Worm (Caenorhabditis elegans) whole organism, young adult: ENCODE data around the gene srj-25.

ENCODE experiments used
- F10E7.11 ChIP-seq: sonication (generic microtip); optimal IDR thresholded peaks from 2 replicates; lab custom pipeline; 2017; ENCODE audit warnings: mild to moderate bottlenecking, missing genetic modification characterization, moderate library complexity, missing compliant biosample characterization
- F33H1.4 ChIP-seq: fragments of 200-800 bp; sonication (Bioruptor generic); IDR thresholded peaks from 2 replicates; pipeline ENCODE4 v1.3.6; 2022; ENCODE audit warnings: missing genetic modification reagents, missing genetic modification characterization, missing compliant biosample characterization
- T07F8.4 ChIP-seq: sonication (generic microtip); optimal IDR thresholded peaks from 2 replicates; lab custom pipeline; 2016; ENCODE audit warnings: mild to moderate bottlenecking, missing genetic modification characterization, moderate library complexity, missing compliant biosample characterization
- Y79H2A.3 ChIP-seq: fragments of 200-800 bp; sonication (Bioruptor generic); conservative IDR thresholded peaks from 2 replicates; pipeline ENCODE4 v1.3.6; 2022; ENCODE audit warnings: missing genetic modification reagents, missing genetic modification characterization, missing compliant biosample characterization
- aptf-2 ChIP-seq: fragments of 200-800 bp; sonication (Bioruptor generic); conservative IDR thresholded peaks from 2 replicates; pipeline ENCODE4 v1.3.6; 2022; ENCODE audit warnings: missing genetic modification reagents, missing genetic modification characterization, missing compliant biosample characterization
- ceh-79 ChIP-seq: sonication (generic microtip); optimal IDR thresholded peaks from 2 replicates; lab custom pipeline; 2017; ENCODE audit warnings: mild to moderate bottlenecking, missing genetic modification characterization, missing compliant biosample characterization
- dpl-1 ChIP-seq: fragments of 150-350 bp; optimal IDR thresholded peaks from 2 replicates; lab custom pipeline; 2014; ENCODE audit warnings: missing biosample characterization, missing genetic modification reagents, missing genetic modification characterization
- hrde-1 ChIP-seq: sonication (generic microtip); optimal IDR thresholded peaks from 2 replicates; lab custom pipeline; 2016; ENCODE audit warnings: missing genetic modification characterization, mild to moderate bottlenecking, missing compliant biosample characterization, moderate library complexity, missing genotype, missing genetic modification reagents, borderline replicate concordance
- let-526 ChIP-seq: fragments of 200-800 bp; sonication (Bioruptor generic); IDR thresholded peaks from 2 replicates; pipeline ENCODE4 v1.3.6; 2022; ENCODE audit warnings: missing genetic modification reagents, missing genetic modification characterization, missing compliant biosample characterization
- lin-35 ChIP-seq, 3 experiments: fragments of 150-350 bp in 2 of 3; sonication (generic microtip) in 1 of 3; optimal IDR thresholded peaks; 2 replicates each; lab custom pipeline; 2014 to 2018; ENCODE audit warnings: missing biosample characterization in 3 of 3, missing genetic modification characterization in 3 of 3, missing genetic modification reagents in 3 of 3
- mel-28 ChIP-seq: sonication (generic microtip); optimal IDR thresholded peaks from 2 replicates; lab custom pipeline; 2016; ENCODE audit warnings: borderline replicate concordance, mild to moderate bottlenecking, missing genetic modification characterization, missing compliant biosample characterization
- nhr-27 ChIP-seq: fragments of 200-800 bp; sonication (Bioruptor generic); optimal IDR thresholded peaks from 2 replicates; lab custom pipeline; 2018; ENCODE audit warnings: mild to moderate bottlenecking, missing genetic modification characterization, moderate library complexity, missing compliant biosample characterization
- unc-62 ChIP-seq: fragments of 150-350 bp; optimal IDR thresholded peaks from 2 replicates; lab custom pipeline; 2014; ENCODE audit warnings: missing biosample characterization, missing genetic modification reagents, missing genetic modification characterization

DNA sequence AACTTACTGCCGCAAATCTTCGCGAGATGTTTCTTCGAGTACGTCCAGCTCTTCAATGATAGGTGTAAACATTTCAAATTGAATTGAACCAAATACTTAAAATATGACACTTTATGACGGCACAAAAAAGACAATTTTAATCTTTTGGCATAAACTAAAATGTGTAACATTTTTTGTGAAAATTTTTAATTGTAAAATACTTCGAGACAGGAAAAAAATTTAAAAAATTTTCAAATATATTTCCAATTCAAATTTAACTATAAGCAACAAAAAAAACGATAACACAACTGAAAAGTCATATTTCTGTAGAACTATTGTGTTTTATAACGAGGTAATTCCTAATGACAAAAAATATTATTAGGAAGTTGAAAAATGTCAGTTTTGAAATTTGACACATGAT, 25.8 kb upstream of the srj-25 start, which contains the start of gene C05E4.12:
- TF ChIP-seq let-526 (GFP tag; lab: Robert Waterston, UW), result no peak
- no peak for TF ChIP-seq nhr-27 (tag; lab: Kevin White, UChicago)
- TF ChIP-seq unc-62 (GFP tag; lab: Kevin White, UChicago), result no peak
- TF ChIP-seq mel-28 (tag; lab: Kevin White, UChicago), result no peak
- TF ChIP-seq F33H1.4 (GFP tag; lab: Robert Waterston, UW), result no peak
- TF ChIP-seq ceh-79, result no peak
- TF ChIP-seq aptf-2 (GFP tag; lab: Robert Waterston, UW), result no peak
- no peak for TF ChIP-seq F10E7.11 (tag; lab: Kevin White, UChicago)
- no peak for TF ChIP-seq lin-35 (GFP tag; optimal IDR thresholded peaks at IDR 0.05; lab: Kevin White, UChicago)
- no peak for TF ChIP-seq Y79H2A.3
- TF ChIP-seq T07F8.4 (tag; lab: Kevin White, UChicago), result no peak
- no peak for TF ChIP-seq hrde-1
- no peak for TF ChIP-seq dpl-1 (GFP tag; lab: Kevin White, UChicago)
